Fruit fly (Drosophila melanogaster): ENCODE data around the gene CG31815.

- TF ChIP-seq CG7101 (tag; optimal IDR thresholded peaks at IDR 0.05): no peak
- TF ChIP-seq CG33017 (tag; optimal IDR thresholded peaks at IDR 0.05): no peak
- TF ChIP-seq Clk (GFP tag; optimal IDR thresholded peaks at IDR 0.05): no peak
- no peak for TF ChIP-seq toe (GFP tag; optimal IDR thresholded peaks at IDR 0.05)
- TF ChIP-seq bab1 (GFP tag; optimal IDR thresholded peaks at IDR 0.05): no peak
- no peak for TF ChIP-seq Mnt (GFP tag; optimal IDR thresholded peaks at IDR 0.05)
- TF ChIP-seq Hr96 (GFP tag; optimal IDR thresholded peaks at IDR 0.05): no peak
- no peak for TF ChIP-seq CG12768 (GFP tag; optimal IDR thresholded peaks at IDR 0.05)
- no peak for TF ChIP-seq Crg-1 (GFP tag; optimal IDR thresholded peaks at IDR 0.05)
- no peak for TF ChIP-seq tj (GFP tag; optimal IDR thresholded peaks at IDR 0.05)
Observed at dm6 chr2L:16562379-16562778, 43.2 kb upstream of the CG31815 start.

Measured in whole organism, adult.